Worm (Caenorhabditis elegans): ENCODE measurements around the gene dnj-23.

ce11 chrII:9069836-9070235, 38.6 kb downstream of the dnj-23 start:
- TF ChIP-seq him-1 (tag; optimal IDR thresholded peaks at IDR 0.05) (no peak), W03F9.2 (tag; optimal IDR thresholded peaks at IDR 0.05) (no peak), dao-5 (tag; optimal IDR thresholded peaks at IDR 0.05) (no peak)
